Fruit fly (Drosophila melanogaster): Measurements from ENCODE around the gene rump.

Gene rump

DNA sequence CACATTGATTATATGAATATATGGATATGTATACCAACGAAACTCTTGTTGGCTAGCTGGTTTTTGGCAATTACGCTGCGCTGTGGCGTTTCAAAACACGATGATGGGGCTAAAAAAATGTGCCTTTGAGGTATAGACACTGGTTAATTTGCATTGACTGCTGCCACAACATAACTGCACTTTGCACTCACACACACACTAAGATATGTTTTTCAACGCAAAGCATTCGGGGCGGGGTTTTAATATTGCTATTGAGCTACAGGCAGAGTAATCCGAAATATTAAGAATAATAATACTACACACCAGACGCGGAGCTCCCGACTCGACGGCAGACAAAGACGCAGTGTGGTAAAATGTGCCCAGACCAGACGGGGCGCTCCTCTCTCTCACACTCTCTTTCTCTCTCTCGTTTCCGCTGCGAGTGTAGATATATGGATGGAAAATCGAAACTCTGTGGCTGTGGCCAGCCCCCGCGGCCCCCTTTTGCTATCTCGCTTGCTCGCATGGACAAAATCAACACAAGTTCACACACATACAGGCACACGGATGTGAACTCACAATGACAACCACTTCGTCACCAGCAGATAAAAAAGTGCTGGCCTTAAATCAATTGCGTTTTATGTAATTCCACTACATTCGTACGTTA lies 41.0 kb upstream of the rump start (continued):
- TF ChIP-seq Ada2b (GFP tag; IDR thresholded peaks at IDR 0.05) (no peak), CG12659 (GFP tag; optimal IDR thresholded peaks at IDR 0.05) (peak; percentile 43), CG17186 (GFP tag; optimal IDR thresholded peaks at IDR 0.05) (peak; percentile 26), CG8924 (tag; optimal IDR thresholded peaks at IDR 0.05) (peak; percentile 53), peb (GFP tag; IDR thresholded peaks at IDR 0.05) (no peak), Six4 (GFP tag; optimal IDR thresholded peaks at IDR 0.05) (no peak), CG18764 (GFP tag; optimal IDR thresholded peaks at IDR 0.05) (no peak), unpg (GFP tag; optimal IDR thresholded peaks at IDR 0.05) (peak; percentile 16), kni (GFP tag; optimal IDR thresholded peaks at IDR 0.05) (peak; percentile 79), CG10543 (GFP tag; optimal IDR thresholded peaks at IDR 0.05) (peak; percentile 94), Lim3 (GFP tag; IDR thresholded peaks at IDR 0.05) (no peak), CrebB (tag; optimal IDR thresholded peaks at IDR 0.05) (peak; percentile 68), ken (GFP tag; IDR thresholded peaks at IDR 0.05) (no peak), HmgD (GFP tag; optimal IDR thresholded peaks at IDR 0.05) (peak; percentile 83), zfh1 (GFP tag; IDR thresholded peaks at IDR 0.05) (no peak), HHEX (GFP tag; optimal IDR thresholded peaks at IDR 0.05) (peak; percentile 70), Elba2 (GFP tag; optimal IDR thresholded peaks at IDR 0.05) (no peak), ab (GFP tag; optimal IDR thresholded peaks at IDR 0.05) (no peak), grau (tag; optimal IDR thresholded peaks at IDR 0.05) (no peak), Optix (GFP tag; IDR thresholded peaks at IDR 0.05) (no peak), CG5245 (GFP tag; optimal IDR thresholded peaks at IDR 0.05) (no peak), HLHmδ (GFP tag; optimal IDR thresholded peaks at IDR 0.05) (peak; percentile 95), Eip74EF (GFP tag; optimal IDR thresholded peaks at IDR 0.05) (peak in 1 of 2 experiments; percentile 83), Nf-YA (GFP tag; IDR thresholded peaks at IDR 0.05) (no peak), CG32772 (GFP tag; IDR thresholded peaks at IDR 0.05) (no peak), hth (optimal IDR thresholded peaks at IDR 0.05) (no peak), CG9797 (GFP tag; optimal IDR thresholded peaks at IDR 0.05) (no peak), ttk (GFP tag; IDR thresholded peaks at IDR 0.05) (no peak), fu2 (GFP tag; optimal IDR thresholded peaks at IDR 0.05) (peak; percentile 17), ssp (GFP tag; IDR thresholded peaks at IDR 0.05) (no peak), Mad (GFP tag; optimal IDR thresholded peaks at IDR 0.05) (no peak), nom (GFP tag; optimal IDR thresholded peaks at IDR 0.05) (peak; percentile 90), knrl (GFP tag; IDR thresholded peaks at IDR 0.05; ENCODE audit: partially characterized antibody) (no peak), ase (GFP tag; IDR thresholded peaks at IDR 0.05) (no peak), Neu2 (GFP tag; optimal IDR thresholded peaks at IDR 0.05; ENCODE audit: borderline replicate concordance) (no peak), NfI (GFP tag; optimal IDR thresholded peaks at IDR 0.05) (peak; percentile 31), pita (GFP tag; optimal IDR thresholded peaks at IDR 0.05) (no peak), br (optimal IDR thresholded peaks at IDR 0.05) (no peak), org-1 (GFP tag; optimal IDR thresholded peaks at IDR 0.05) (peak; percentile 25), Atf6 (GFP tag; IDR thresholded peaks at IDR 0.05) (no peak), CG17385 (GFP tag; optimal IDR thresholded peaks at IDR 0.05) (peak; percentile 32), CG3995 (GFP tag; optimal IDR thresholded peaks at IDR 0.05) (peak; percentile 5), Dref (GFP tag; IDR thresholded peaks at IDR 0.05) (no peak), bab2 (GFP tag; optimal IDR thresholded peaks at IDR 0.05) (peak; percentile 5), emc (GFP tag; optimal IDR thresholded peaks at IDR 0.05) (no peak), HLH3B (GFP tag; IDR thresholded peaks at IDR 0.05) (no peak), CG17328 (GFP tag; IDR thresholded peaks at IDR 0.05) (no peak), CG34376 (GFP tag; optimal IDR thresholded peaks at IDR 0.05) (peak; percentile 96), h (optimal IDR thresholded peaks at IDR 0.05) (no peak), wdn (GFP tag; IDR thresholded peaks at IDR 0.05) (no peak), maf-S (GFP tag; optimal IDR thresholded peaks at IDR 0.05) (peak; percentile 37), ara (GFP tag; IDR thresholded peaks at IDR 0.05) (no peak)
